Fruit fly (Drosophila melanogaster): ENCODE results near the gene ringer.

ringer gene

DNA sequence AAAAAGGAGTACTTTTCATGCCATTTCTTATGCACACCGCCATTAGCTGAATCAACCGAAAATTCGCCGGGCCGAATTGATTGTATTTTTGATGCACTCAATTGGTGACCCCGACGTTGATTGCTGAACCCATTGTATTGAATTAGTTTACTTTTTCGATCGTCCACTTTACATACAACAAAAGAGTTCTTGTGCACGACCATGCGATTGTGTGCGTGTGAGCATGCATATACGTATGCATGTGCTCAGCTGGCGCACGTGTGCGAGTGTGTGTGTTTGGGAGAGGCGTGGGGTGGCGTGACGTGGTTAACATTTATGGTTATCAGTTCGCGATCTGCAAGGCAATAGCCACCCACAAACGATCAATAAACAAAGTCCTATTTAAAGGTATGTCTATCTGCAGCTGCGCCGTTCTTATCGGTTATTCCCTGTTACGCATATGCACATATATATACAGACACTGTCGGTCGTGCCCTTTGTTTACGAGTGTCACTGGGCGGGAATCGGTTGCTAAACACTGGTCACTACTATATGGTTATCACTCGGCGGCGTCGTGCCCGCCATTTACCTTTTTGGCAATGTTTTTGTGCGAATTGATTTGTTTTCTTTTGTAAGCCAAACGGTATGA is 26.1 kb upstream of the ringer start (continued):
- no peak for TF ChIP-seq H2.0 (GFP tag; IDR thresholded peaks at IDR 0.05)
- TF ChIP-seq Optix (GFP tag; IDR thresholded peaks at IDR 0.05), result no peak
- no peak for TF ChIP-seq CG18599 (GFP tag; optimal IDR thresholded peaks at IDR 0.05)
- no peak for TF ChIP-seq CG8765 (GFP tag; IDR thresholded peaks at IDR 0.05)
- 0 out of 2 replicates have a peak, but pooled peaks have one; percentile 19 for TF ChIP-seq CG4360 (GFP tag; IDR thresholded peaks at IDR 0.05)
- TF ChIP-seq MESR4 (GFP tag; optimal IDR thresholded peaks at IDR 0.05), result peak; percentile 63
- no peak for TF ChIP-seq fd96Cb (tag; optimal IDR thresholded peaks at IDR 0.05)
- no peak for TF ChIP-seq abd-A (tag; optimal IDR thresholded peaks at IDR 0.05)
- no peak for TF ChIP-seq zen (tag; optimal IDR thresholded peaks at IDR 0.05)
- TF ChIP-seq eyg (GFP tag; optimal IDR thresholded peaks at IDR 0.05), result no peak
- TF ChIP-seq croc (GFP tag; conservative IDR thresholded peaks at IDR 0.05), result no peak
- peak; percentile 97 for TF ChIP-seq chinmo (GFP tag; IDR thresholded peaks at IDR 0.05; ENCODE audit: partially characterized antibody)
- TF ChIP-seq cwo (GFP tag; optimal IDR thresholded peaks at IDR 0.05), result peak; percentile 48
- no peak for TF ChIP-seq lov (optimal IDR thresholded peaks at IDR 0.05)
- 0 out of 3 replicates have a peak, but pooled peaks have one; percentile 52 for TF ChIP-seq lov (GFP tag; IDR thresholded peaks at IDR 0.05)
- TF ChIP-seq CG18011 (GFP tag; optimal IDR thresholded peaks at IDR 0.05), result no peak
- peak; percentile 97 for TF ChIP-seq cg (GFP tag; optimal IDR thresholded peaks at IDR 0.05)
- no peak for TF ChIP-seq ssp (GFP tag; IDR thresholded peaks at IDR 0.05)
- TF ChIP-seq gcm2 (GFP tag; optimal IDR thresholded peaks at IDR 0.05), result no peak
- no peak for TF ChIP-seq CG2120 (GFP tag; optimal IDR thresholded peaks at IDR 0.05)
- no peak for TF ChIP-seq wdn (GFP tag; IDR thresholded peaks at IDR 0.05)
- TF ChIP-seq Dll (GFP tag; IDR thresholded peaks at IDR 0.05; ENCODE audit: partially characterized antibody), result 0 out of 4 replicates have a peak, but pooled peaks have one; percentile 34
- TF ChIP-seq GATAe (GFP tag; conservative IDR thresholded peaks at IDR 0.05), result no peak
- peak; percentile 67 for TF ChIP-seq sug (tag; optimal IDR thresholded peaks at IDR 0.05)
- TF ChIP-seq twi (tag; optimal IDR thresholded peaks at IDR 0.05), result no peak
- no peak for TF ChIP-seq fd64A (GFP tag; optimal IDR thresholded peaks at IDR 0.05)
- no peak for TF ChIP-seq CG3726 (GFP tag; IDR thresholded peaks at IDR 0.05)
- no peak for TF ChIP-seq gsb (GFP tag; IDR thresholded peaks at IDR 0.05)
- TF ChIP-seq CG31224 (GFP tag; IDR thresholded peaks at IDR 0.05), result no peak
- TF ChIP-seq CG17802 (tag; optimal IDR thresholded peaks at IDR 0.05), result no peak
- no peak for TF ChIP-seq Dfd (GFP tag; optimal IDR thresholded peaks at IDR 0.05)
- TF ChIP-seq kni (GFP tag; optimal IDR thresholded peaks at IDR 0.05), result no peak
- no peak for TF ChIP-seq CG6854 (GFP tag; optimal IDR thresholded peaks at IDR 0.05)
- TF ChIP-seq bsh (GFP tag; optimal IDR thresholded peaks at IDR 0.05), result peak in 1 of 2 experiments; percentile 39

DNA sequence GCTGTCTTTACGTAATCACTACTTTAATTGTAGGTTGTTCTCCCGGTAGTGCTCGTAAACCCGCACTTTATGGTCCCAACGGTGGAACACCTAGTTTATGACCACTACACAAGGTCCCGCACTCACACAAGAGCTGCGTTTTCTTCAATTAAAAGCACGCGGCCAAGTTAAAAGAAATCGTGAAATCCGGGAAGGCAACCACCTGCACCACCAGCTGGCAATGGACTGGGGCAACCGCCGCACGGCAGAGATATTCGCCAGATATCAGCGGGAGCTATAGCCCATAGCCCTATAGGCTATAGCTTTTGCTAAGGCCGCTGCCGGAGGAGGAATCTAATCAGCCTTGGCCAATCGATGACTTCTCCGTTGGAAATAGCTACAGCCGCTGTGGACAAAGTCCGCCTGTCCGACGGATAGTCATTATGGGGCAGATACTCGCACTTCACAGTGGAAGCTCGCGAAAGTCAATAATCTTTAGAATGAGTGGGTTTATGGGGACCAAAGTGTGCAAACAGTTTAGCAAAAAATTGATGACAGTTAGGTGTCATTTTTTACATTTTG is 25.0 kb upstream of the ringer start:
- TF ChIP-seq cad (GFP tag; optimal IDR thresholded peaks at IDR 0.05) (no peak), sens (GFP tag) (peak; percentile 44), CG31441 (GFP tag; IDR thresholded peaks at IDR 0.05) (no peak), D (optimal IDR thresholded peaks at IDR 0.05) (no peak), D (GFP tag; optimal IDR thresholded peaks at IDR 0.05) (no peak), CG30403 (GFP tag; optimal IDR thresholded peaks at IDR 0.05) (no peak), fd96Cb (tag; optimal IDR thresholded peaks at IDR 0.05) (no peak), Jarid2 (GFP tag; optimal IDR thresholded peaks at IDR 0.05) (no peak), kah (GFP tag; optimal IDR thresholded peaks at IDR 0.05) (peak; percentile 40), Pdp1 (GFP tag; optimal IDR thresholded peaks at IDR 0.05) (peak in 1 of 2 experiments; percentile 13), Gug (GFP tag; IDR thresholded peaks at IDR 0.05) (no peak), MTF-1 (GFP tag; optimal IDR thresholded peaks at IDR 0.05; ENCODE audit: borderline replicate concordance) (no peak), inv (GFP tag; IDR thresholded peaks at IDR 0.05; ENCODE audit: partially characterized antibody) (no peak), CG6791 (GFP tag; IDR thresholded peaks at IDR 0.05; ENCODE audit: partially characterized antibody) (no peak), dm (GFP tag; optimal IDR thresholded peaks at IDR 0.05) (no peak), slp2 (GFP tag; optimal IDR thresholded peaks at IDR 0.05) (no peak), salm (tag; optimal IDR thresholded peaks at IDR 0.05) (no peak), lab (GFP tag; optimal IDR thresholded peaks at IDR 0.05) (no peak), sug (tag; optimal IDR thresholded peaks at IDR 0.05) (peak; percentile 66)

All from whole organism, embryonic.